Worm (Caenorhabditis elegans) whole organism, L4 larva: Measurements from ENCODE around the gene ugt-16.
A peak's percentile ranks its signal among the peaks of the same experiment; 100 is the strongest.

Experiments used
- T20F7.1 ChIP-seq: fragments of 200-800 bp; sonication (Bioruptor generic); optimal IDR thresholded peaks from 2 replicates; lab custom pipeline; 2018; ENCODE audit warnings: mild to moderate bottlenecking, missing genetic modification characterization, missing compliant biosample characterization
- Y105C5A.15 ChIP-seq: fragments of 200-800 bp; sonication (Bioruptor generic); IDR thresholded peaks from 2 replicates; pipeline ENCODE4 v1.3.6; 2022; ENCODE audit warnings: missing genetic modification characterization, missing compliant biosample characterization
- Y48G9A.11 ChIP-seq: fragments of 200-800 bp; sonication (Bioruptor generic); IDR thresholded peaks from 2 replicates; pipeline ENCODE4 v1.3.6; 2022; ENCODE audit warnings: missing genetic modification reagents, missing genetic modification characterization, missing compliant biosample characterization
- ZK546.5 ChIP-seq, 2 experiments: sonication (generic microtip); optimal IDR thresholded peaks; 2 replicates each; lab custom pipeline; 2017; ENCODE audit warnings: missing biosample characterization in 2 of 2, missing genetic modification characterization in 2 of 2
- aha-1 ChIP-seq: fragments of 150-350 bp; peaks from one replicate; lab custom pipeline; 2014; ENCODE audit warnings: missing biosample characterization, missing genetic modification characterization
- attf-4 ChIP-seq: sonication (generic microtip); optimal IDR thresholded peaks from 3 replicates; lab custom pipeline; 2017; ENCODE audit warnings: missing biosample characterization, missing genetic modification characterization
- ceh-20 ChIP-seq: fragments of 200-800 bp; sonication (Bioruptor generic); IDR thresholded peaks from 2 replicates; pipeline ENCODE4 v1.3.6; 2022; ENCODE audit warnings: missing genetic modification reagents, missing genetic modification characterization, missing compliant biosample characterization
- ceh-32 ChIP-seq: sonication (generic microtip); optimal IDR thresholded peaks from 2 replicates; lab custom pipeline; 2016; ENCODE audit warnings: mild to moderate bottlenecking, missing genetic modification characterization, missing compliant biosample characterization; ENCODE audit not compliant: poor library complexity
- ceh-44 ChIP-seq: fragments of 200-800 bp; sonication (Bioruptor generic); IDR thresholded peaks from 2 replicates; pipeline ENCODE4 v1.3.6; 2022; ENCODE audit warnings: missing genetic modification reagents, missing genetic modification characterization, missing compliant biosample characterization
- cey-2 ChIP-seq: sonication (generic microtip); optimal IDR thresholded peaks from 3 replicates; lab custom pipeline; 2017; ENCODE audit warnings: missing genetic modification characterization, mild to moderate bottlenecking, missing compliant biosample characterization, antibody characterized with exemption, borderline replicate concordance; ENCODE audit not compliant: insufficient read depth
- ctbp-1 ChIP-seq: fragments of 200-800 bp; sonication (Bioruptor generic); IDR thresholded peaks from 2 replicates; pipeline ENCODE4 v1.3.6; 2022; ENCODE audit warnings: missing genetic modification reagents, missing genetic modification characterization, missing compliant biosample characterization
- daf-16 ChIP-seq, 3 experiments: sonication (generic microtip); optimal IDR thresholded peaks; 2 replicates each; lab custom pipeline; 2016 to 2017; ENCODE audit warnings: missing genetic modification characterization in 3 of 3, missing genetic modification reagents in 3 of 3, mild to moderate bottlenecking in 2 of 3, missing compliant biosample characterization in 2 of 3, missing biosample characterization in 1 of 3, moderate library complexity in 1 of 3
- daf-8 ChIP-seq: fragments of 200-800 bp; sonication (Bioruptor generic); IDR thresholded peaks from 2 replicates; pipeline ENCODE4 v1.3.6; 2022; ENCODE audit warnings: missing genetic modification characterization, missing compliant biosample characterization
- dmd-6 ChIP-seq: fragments of 200-800 bp; sonication (Bioruptor generic); IDR thresholded peaks from 2 replicates; pipeline ENCODE4 v1.3.6; 2022; ENCODE audit warnings: missing genetic modification reagents, missing genetic modification characterization, missing compliant biosample characterization
- dve-1 ChIP-seq: sonication (generic microtip); optimal IDR thresholded peaks from 2 replicates; lab custom pipeline; 2017; ENCODE audit warnings: antibody characterized with exemption, mild to moderate bottlenecking, missing genetic modification characterization, missing compliant biosample characterization; ENCODE audit not compliant: insufficient read depth
- fkh-10 ChIP-seq: fragments of 150-350 bp; optimal IDR thresholded peaks from 2 replicates; lab custom pipeline; 2014; ENCODE audit warnings: missing biosample characterization, missing genetic modification reagents, missing genetic modification characterization
- hlh-11 ChIP-seq: fragments of 200-800 bp; sonication (Bioruptor generic); optimal IDR thresholded peaks from 2 replicates; lab custom pipeline; 2018; ENCODE audit warnings: mild to moderate bottlenecking, missing genetic modification characterization, missing compliant biosample characterization
- hlh-30 ChIP-seq: sonication (generic microtip); optimal IDR thresholded peaks from 2 replicates; lab custom pipeline; 2017; ENCODE audit warnings: antibody characterized with exemption, mild to moderate bottlenecking, missing genetic modification characterization, missing compliant biosample characterization; ENCODE audit not compliant: insufficient read depth
- lin-1 ChIP-seq: fragments of 200-800 bp; sonication (Bioruptor generic); IDR thresholded peaks from 2 replicates; pipeline ENCODE4 v1.3.6; 2022; ENCODE audit warnings: missing genetic modification reagents, missing genetic modification characterization, missing compliant biosample characterization
- lin-13 ChIP-seq: fragments of 150-350 bp; optimal IDR thresholded peaks from 2 replicates; lab custom pipeline; 2014; ENCODE audit warnings: missing biosample characterization, missing genetic modification reagents, missing genetic modification characterization
- lin-39 ChIP-seq: fragments of 150-350 bp; optimal IDR thresholded peaks from 2 replicates; lab custom pipeline; 2014; ENCODE audit warnings: missing biosample characterization, missing genetic modification reagents, missing genetic modification characterization
- lir-3 ChIP-seq: sonication (generic microtip); optimal IDR thresholded peaks from 2 replicates; lab custom pipeline; 2016; ENCODE audit warnings: mild to moderate bottlenecking, missing genetic modification characterization, missing compliant biosample characterization
- lsy-2 ChIP-seq, 2 experiments: fragments of 150-350 bp in 1 of 2; sonication (generic microtip) in 1 of 2; optimal IDR thresholded peaks; 2 replicates each; lab custom pipeline; 2014 to 2017; ENCODE audit warnings: missing biosample characterization in 2 of 2, missing genetic modification characterization in 2 of 2
- madf-9 ChIP-seq: fragments of 200-800 bp; sonication (Bioruptor generic); conservative IDR thresholded peaks from 2 replicates; pipeline ENCODE4 v1.3.6; 2022; ENCODE audit warnings: missing genetic modification reagents, missing genetic modification characterization, missing compliant biosample characterization
- mep-1 ChIP-seq: fragments of 150-350 bp; sonication (generic microtip); optimal IDR thresholded peaks from 3 replicates; lab custom pipeline; 2014; ENCODE audit warnings: missing biosample characterization, missing genetic modification characterization
- mes-2 ChIP-seq: sonication (generic microtip); optimal IDR thresholded peaks from 2 replicates; lab custom pipeline; 2016; ENCODE audit warnings: missing genotype, mild to moderate bottlenecking, missing genetic modification characterization, missing compliant biosample characterization; ENCODE audit not compliant: poor library complexity, severe bottlenecking
- mxl-2 ChIP-seq: fragments of 200-800 bp; sonication (Bioruptor generic); conservative IDR thresholded peaks from 2 replicates; pipeline ENCODE4 v1.3.6; 2022; ENCODE audit warnings: missing genetic modification reagents, missing genetic modification characterization, missing compliant biosample characterization
- nhr-11 ChIP-seq: fragments of 150-350 bp; optimal IDR thresholded peaks from 2 replicates; lab custom pipeline; 2014; ENCODE audit warnings: missing biosample characterization, missing genetic modification characterization
- nhr-237 ChIP-seq: sonication (generic microtip); optimal IDR thresholded peaks from 2 replicates; lab custom pipeline; 2017; ENCODE audit warnings: missing biosample characterization, missing genetic modification characterization
- nhr-28 ChIP-seq: fragments of 150-350 bp; optimal IDR thresholded peaks from 2 replicates; lab custom pipeline; 2014; ENCODE audit warnings: missing biosample characterization, missing genetic modification characterization
- nhr-41 ChIP-seq: fragments of 200-800 bp; sonication (Bioruptor generic); IDR thresholded peaks from 2 replicates; pipeline ENCODE4 v1.3.6; 2022; ENCODE audit warnings: missing genetic modification reagents, missing genetic modification characterization, missing compliant biosample characterization
- nhr-42 ChIP-seq: fragments of 200-800 bp; sonication (Bioruptor generic); IDR thresholded peaks from 2 replicates; pipeline ENCODE4 v1.3.6; 2022; ENCODE audit warnings: missing genetic modification characterization, missing compliant biosample characterization
- nhr-48 ChIP-seq: sonication (generic microtip); optimal IDR thresholded peaks from 2 replicates; lab custom pipeline; 2016; ENCODE audit warnings: mild to moderate bottlenecking, missing genetic modification characterization, missing compliant biosample characterization
- nhr-6 ChIP-seq: fragments of 150-350 bp; optimal IDR thresholded peaks from 2 replicates; lab custom pipeline; 2014; ENCODE audit warnings: missing biosample characterization, missing genetic modification characterization
- nhr-76 ChIP-seq: fragments of 150-350 bp; optimal IDR thresholded peaks from 2 replicates; lab custom pipeline; 2014; ENCODE audit warnings: missing biosample characterization, missing genetic modification characterization
- nhr-77 ChIP-seq: fragments of 150-350 bp; optimal IDR thresholded peaks from 2 replicates; lab custom pipeline; 2014; ENCODE audit warnings: missing biosample characterization, missing genetic modification characterization
- php-3 ChIP-seq: fragments of 200-800 bp; sonication (Bioruptor generic); IDR thresholded peaks from 2 replicates; pipeline ENCODE4 v1.3.6; 2022; ENCODE audit warnings: missing genetic modification reagents, missing genetic modification characterization, missing compliant biosample characterization
- pqm-1 ChIP-seq: sonication (generic microtip); optimal IDR thresholded peaks from 2 replicates; lab custom pipeline; 2017; ENCODE audit warnings: missing biosample characterization, missing genetic modification characterization
- saeg-2 ChIP-seq: fragments of 200-800 bp; sonication (Bioruptor generic); IDR thresholded peaks from 2 replicates; pipeline ENCODE4 v1.3.6; 2022; ENCODE audit warnings: missing genetic modification reagents, missing genetic modification characterization, missing compliant biosample characterization
- snpc-4 ChIP-seq: fragments of 150-350 bp; optimal IDR thresholded peaks from 2 replicates; lab custom pipeline; 2014; ENCODE audit warnings: missing biosample characterization, missing genetic modification characterization
- spr-3 ChIP-seq: fragments of 200-800 bp; sonication (Bioruptor generic); optimal IDR thresholded peaks from 2 replicates; lab custom pipeline; 2018; ENCODE audit warnings: mild to moderate bottlenecking, missing genetic modification characterization, missing compliant biosample characterization
- tag-97 ChIP-seq: fragments of 200-800 bp; sonication (Bioruptor generic); IDR thresholded peaks from 2 replicates; pipeline ENCODE4 v1.3.6; 2022; ENCODE audit warnings: missing genetic modification characterization, missing compliant biosample characterization
- tra-1 ChIP-seq: fragments of 200-800 bp; sonication (Bioruptor generic); IDR thresholded peaks from 2 replicates; pipeline ENCODE4 v1.3.6; 2022; ENCODE audit warnings: missing genetic modification reagents, missing genetic modification characterization, missing compliant biosample characterization
- unc-62 ChIP-seq, 3 experiments: fragments of 150-350 bp in 1 of 3; sonication (generic microtip); optimal IDR thresholded peaks in 2 of 3; peaks in 1 of 3; 1 replicate in 1 of 3; 2 replicates in 2 of 3; lab custom pipeline; 2014 to 2017; ENCODE audit warnings: missing biosample characterization in 3 of 3, missing genetic modification characterization in 3 of 3, missing genetic modification reagents in 3 of 3, missing genotype in 1 of 3
- zfp-2 ChIP-seq: sonication (generic microtip); optimal IDR thresholded peaks from 2 replicates; lab custom pipeline; 2016; ENCODE audit warnings: mild to moderate bottlenecking, missing genetic modification characterization, missing compliant biosample characterization
- zip-11 ChIP-seq: fragments of 200-800 bp; sonication (Bioruptor generic); IDR thresholded peaks from 2 replicates; pipeline ENCODE4 v1.3.6; 2022; ENCODE audit warnings: missing genetic modification characterization, missing compliant biosample characterization

ugt-16 gene

ce11 chrV:12795196-12795595 lies 29.6 kb upstream of the ugt-16 start, which contains the start of gene ugt-4:
ugt-4 (minus strand) TSS chrV:12795336.
- TF ChIP-seq T20F7.1 (GFP tag; lab: Kevin White, UChicago) (peak; percentile 52), nhr-28 (tag; lab: Kevin White, UChicago) (peak; percentile 75), daf-16 (GFP tag; optimal IDR thresholded peaks at IDR 0.05; lab: Kevin White, UChicago) (no peak), daf-16 (tag; optimal IDR thresholded peaks at IDR 0.05; lab: Kevin White, UChicago) (peak; percentile 35), fkh-10 (no peak), spr-3 (no peak), snpc-4 (tag; lab: Kevin White, UChicago) (no peak), dmd-6 (GFP tag; lab: Robert Waterston, UW) (peak; percentile 61; the same call in 1 of the 2 replicates), zip-11 (GFP tag; lab: Robert Waterston, UW) (no peak), php-3 (GFP tag; lab: Robert Waterston, UW) (0 out of 2 replicates have a peak, but pooled peaks have one; percentile 6), nhr-41 (GFP tag; lab: Robert Waterston, UW) (no peak), mxl-2 (GFP tag; lab: Robert Waterston, UW) (no peak), madf-9 (GFP tag; lab: Robert Waterston, UW) (no peak), nhr-237 (tag; lab: Kevin White, UChicago) (no peak), Y48G9A.11 (no peak), lin-39 (tag; lab: Kevin White, UChicago) (no peak), pqm-1 (tag; lab: Kevin White, UChicago) (peak; percentile 49), ceh-44 (GFP tag; lab: Robert Waterston, UW) (no peak), ZK546.5 (tag; optimal IDR thresholded peaks at IDR 0.05; lab: Kevin White, UChicago) (no peak), unc-62 (GFP tag; optimal IDR thresholded peaks at IDR 0.05 in 1 of 2; lab: Kevin White, UChicago) (peak in 1 of 2 experiments; percentile 80), unc-62 (tag; optimal IDR thresholded peaks at IDR 0.05; lab: Kevin White, UChicago) (no peak), hlh-30 (tag; lab: Kevin White, UChicago) (peak; percentile 65), nhr-77 (peak; percentile 53), nhr-76 (no peak), daf-8 (GFP tag; lab: Robert Waterston, UW) (no peak), attf-4 (tag; lab: Kevin White, UChicago) (no peak), nhr-11 (tag; lab: Kevin White, UChicago) (no peak), ctbp-1 (GFP tag; lab: Robert Waterston, UW) (no peak), dve-1 (tag; lab: Kevin White, UChicago) (peak; percentile 67), mes-2 (tag; lab: Kevin White, UChicago) (no peak), hlh-11 (tag; lab: Kevin White, UChicago) (peak; percentile 65), aha-1 (tag; lab: Kevin White, UChicago) (no peak)

DNA sequence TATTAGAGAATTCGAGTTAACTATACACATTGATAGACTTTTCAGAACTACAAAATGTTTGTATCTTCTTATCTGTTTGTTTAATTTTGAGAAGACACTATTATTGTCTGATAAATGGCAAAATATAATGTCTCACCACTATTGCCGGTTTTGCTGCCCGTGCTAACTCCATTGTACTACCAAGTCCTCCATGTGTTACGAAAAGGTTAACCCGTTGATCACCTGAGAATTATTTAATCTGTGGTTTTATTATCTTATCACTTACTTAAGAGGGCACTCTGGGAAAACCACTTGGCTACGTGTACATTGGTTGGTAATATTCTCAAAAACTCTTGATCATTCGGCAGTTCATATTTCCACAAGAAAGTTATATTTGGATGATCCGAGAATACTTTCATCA lies 28.9 kb upstream of the ugt-16 start:
- TF ChIP-seq nhr-28 (tag; lab: Kevin White, UChicago) (peak; percentile 29), ceh-20 (GFP tag; lab: Robert Waterston, UW) (no peak), dve-1 (tag; lab: Kevin White, UChicago) (peak; percentile 38), hlh-11 (tag; lab: Kevin White, UChicago) (peak; percentile 34)

DNA sequence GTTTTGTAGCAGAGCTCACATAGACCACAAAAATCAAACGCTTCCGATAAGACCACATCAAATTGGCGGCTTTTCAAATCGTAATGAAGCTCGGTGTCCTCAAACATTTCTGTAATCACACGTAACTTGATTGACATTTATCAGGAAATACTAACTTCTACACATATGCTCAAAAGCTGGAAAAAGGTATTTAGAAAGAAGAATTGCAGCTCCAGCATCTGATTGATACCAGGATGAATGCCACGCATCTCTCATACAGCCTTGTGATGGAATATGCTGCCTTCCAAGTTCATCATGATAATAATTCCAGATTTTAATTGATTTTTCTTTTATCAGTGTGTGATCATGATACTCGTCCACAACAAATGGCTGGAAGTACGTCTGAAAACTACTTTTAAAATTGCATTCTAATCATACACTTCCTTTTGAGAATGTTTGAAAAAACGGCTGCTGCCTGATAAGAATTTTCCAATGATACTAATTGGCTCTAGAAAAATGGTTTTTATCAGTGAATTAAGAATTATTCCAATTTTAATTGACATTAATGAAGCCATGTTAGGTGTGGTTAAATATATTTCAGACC lies 27.8 kb upstream of the ugt-16 start:
- TF ChIP-seq pqm-1 (tag; lab: Kevin White, UChicago) (peak; percentile 52), spr-3 (no peak), lir-3 (tag; lab: Kevin White, UChicago) (no peak), mep-1 (tag; lab: Kevin White, UChicago) (no peak), saeg-2 (no peak), Y105C5A.15 (no peak), lin-1 (no peak), lin-13 (GFP tag; lab: Kevin White, UChicago) (no peak), lsy-2 (tag; optimal IDR thresholded peaks at IDR 0.05; lab: Kevin White, UChicago) (no peak), tra-1 (GFP tag; lab: Robert Waterston, UW) (0 out of 2 replicates have a peak, but pooled peaks have one; percentile 36), nhr-42 (GFP tag; lab: Robert Waterston, UW) (no peak), zfp-2 (tag; lab: Kevin White, UChicago) (no peak), nhr-237 (tag; lab: Kevin White, UChicago) (no peak), ceh-32 (tag; lab: Kevin White, UChicago) (no peak), nhr-6 (tag; lab: Kevin White, UChicago) (no peak), nhr-41 (GFP tag; lab: Robert Waterston, UW) (no peak), nhr-48 (tag; lab: Kevin White, UChicago) (peak; percentile 53), tag-97 (GFP tag; lab: Robert Waterston, UW) (no peak), cey-2 (no peak)
